Fruit fly (Drosophila melanogaster): ENCODE data around the gene CG32579.
A peak's percentile ranks its signal among the peaks of the same experiment; 100 is the strongest.

The CG32579 gene

DNA sequence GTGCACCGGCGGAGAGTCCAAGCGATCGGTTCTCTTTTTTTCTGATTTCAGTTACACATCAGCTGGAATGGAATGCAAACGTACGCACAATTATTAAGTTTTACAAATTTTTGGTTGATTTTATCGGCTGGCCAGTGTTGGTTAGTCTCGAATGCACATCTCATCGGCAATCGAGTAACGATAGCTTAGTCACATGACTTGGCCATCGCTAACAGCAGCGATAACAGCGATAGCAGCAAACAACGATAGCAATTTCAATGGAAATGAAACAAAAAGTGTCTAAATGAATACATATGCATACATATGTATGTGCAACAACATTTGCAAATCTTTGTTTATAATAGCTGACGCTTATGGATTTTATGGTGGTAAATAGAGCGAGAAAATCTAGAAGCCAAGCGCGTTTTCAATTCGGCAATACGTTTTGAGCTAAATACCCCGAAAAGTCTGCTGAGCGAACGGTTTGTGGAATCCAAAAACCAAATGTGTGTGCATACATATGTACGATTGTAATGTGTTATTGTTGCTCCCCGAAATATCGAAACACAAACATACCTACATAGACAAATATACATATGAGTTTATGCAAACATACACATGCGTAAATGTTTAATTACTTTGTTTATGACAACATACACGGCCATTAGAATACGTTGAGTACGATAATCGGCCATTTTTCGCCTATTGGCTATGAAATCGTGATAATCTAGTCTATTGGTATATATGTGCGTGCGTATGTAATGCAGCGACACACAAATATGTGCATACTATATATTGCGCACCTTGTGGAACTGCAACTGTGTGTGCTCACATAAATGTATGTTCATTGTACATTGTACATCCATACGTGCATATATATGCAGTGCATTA, 26.4 kb upstream of the CG32579 start, which contains the start of gene CG3632 (continued):
- TF ChIP-seq CG10565 (GFP tag; optimal IDR thresholded peaks at IDR 0.05) (no peak), CG18764 (GFP tag; optimal IDR thresholded peaks at IDR 0.05) (peak; percentile 6), dan (GFP tag; IDR thresholded peaks at IDR 0.05) (no peak), bab2 (GFP tag; optimal IDR thresholded peaks at IDR 0.05) (no peak), tna (GFP tag; IDR thresholded peaks at IDR 0.05; ENCODE audit: partially characterized antibody) (peak; percentile 73), Awh (GFP tag; IDR thresholded peaks at IDR 0.05) (no peak), CG1233 (GFP tag; optimal IDR thresholded peaks at IDR 0.05) (no peak), jumu (GFP tag; optimal IDR thresholded peaks at IDR 0.05) (peak; percentile 19), YL-1 (GFP tag; optimal IDR thresholded peaks at IDR 0.05) (peak; percentile 85), Ets65A (GFP tag) (no peak), shn (GFP tag; optimal IDR thresholded peaks at IDR 0.05) (peak; percentile 1), CG4404 (GFP tag; IDR thresholded peaks at IDR 0.05) (no peak), NK7.1 (GFP tag; optimal IDR thresholded peaks at IDR 0.05) (no peak), ci (GFP tag; IDR thresholded peaks at IDR 0.05) (no peak; the same call in 2 of the 3 replicates), CG6683 (GFP tag; optimal IDR thresholded peaks at IDR 0.05) (no peak), corto (GFP tag; optimal IDR thresholded peaks at IDR 0.05) (no peak), tgo (GFP tag; IDR thresholded peaks at IDR 0.05) (no peak), ken (GFP tag; IDR thresholded peaks at IDR 0.05) (peak; percentile 56; the same call in 2 of the 3 replicates), cwo (GFP tag; optimal IDR thresholded peaks at IDR 0.05) (no peak), CG8478 (optimal IDR thresholded peaks at IDR 0.05) (no peak), dm (GFP tag; optimal IDR thresholded peaks at IDR 0.05) (peak; percentile 23), Hmr (GFP tag; optimal IDR thresholded peaks at IDR 0.05) (no peak), pros (GFP tag; optimal IDR thresholded peaks at IDR 0.05) (no peak), ash1 (GFP tag; optimal IDR thresholded peaks at IDR 0.05) (no peak), Hr39 (optimal IDR thresholded peaks at IDR 0.05) (no peak), CG14441 (GFP tag; IDR thresholded peaks at IDR 0.05) (peak; percentile 61), pb (GFP tag; optimal IDR thresholded peaks at IDR 0.05) (no peak), sqz (GFP tag; optimal IDR thresholded peaks at IDR 0.05) (no peak), Med (GFP tag) (peak; percentile 95), CG8924 (tag; optimal IDR thresholded peaks at IDR 0.05) (peak; percentile 58), crp (GFP tag; optimal IDR thresholded peaks at IDR 0.05) (peak in 1 of 2 experiments; percentile 60), CG31224 (GFP tag; IDR thresholded peaks at IDR 0.05) (no peak), Bdp1 (GFP tag; optimal IDR thresholded peaks at IDR 0.05) (no peak), HLH3B (GFP tag; IDR thresholded peaks at IDR 0.05) (no peak), yki (optimal IDR thresholded peaks at IDR 0.05) (no peak), CG9727 (GFP tag; optimal IDR thresholded peaks at IDR 0.05) (peak; percentile 7), kni (GFP tag; optimal IDR thresholded peaks at IDR 0.05) (no peak), CG13296 (GFP tag; optimal IDR thresholded peaks at IDR 0.05) (peak; percentile 7), gem (tag; optimal IDR thresholded peaks at IDR 0.05) (no peak), Nf-YB (GFP tag; optimal IDR thresholded peaks at IDR 0.05) (no peak), CG30020 (tag; optimal IDR thresholded peaks at IDR 0.05) (peak; percentile 90), CG34376 (GFP tag; optimal IDR thresholded peaks at IDR 0.05) (peak; percentile 37), HmgZ (tag; optimal IDR thresholded peaks at IDR 0.05) (peak; percentile 56), CG11696 (GFP tag; IDR thresholded peaks at IDR 0.05) (no peak), slbo (GFP tag; IDR thresholded peaks at IDR 0.05) (peak; percentile 63; the same call in 1 of the 2 replicates), CkIIα-i1 (GFP tag; IDR thresholded peaks at IDR 0.05) (no peak), Lim3 (GFP tag; IDR thresholded peaks at IDR 0.05) (no peak), CG32772 (GFP tag; IDR thresholded peaks at IDR 0.05) (no peak), Fer1 (GFP tag; optimal IDR thresholded peaks at IDR 0.05) (no peak), CG7357 (GFP tag; IDR thresholded peaks at IDR 0.05) (no peak), Dip3 (GFP tag; optimal IDR thresholded peaks at IDR 0.05) (no peak)
